Worm (Caenorhabditis elegans): ENCODE results near the gene grl-31.

- TF ChIP-seq ama-1 (optimal IDR thresholded peaks at IDR 0.05) (no peak), flt-1 (GFP tag; IDR thresholded peaks at IDR 0.05) (no peak), aly-1 (tag; optimal IDR thresholded peaks at IDR 0.05) (no peak), hnd-1 (tag; optimal IDR thresholded peaks at IDR 0.05) (no peak)
These were observed 39.7 kb downstream of the grl-31 start, which contains the start of gene str-227 for ce11 chrV:3517889-3518288.
